Worm (Caenorhabditis elegans) whole organism, early embryonic: ENCODE data around the gene Y113G7A.16.

Experiments used
- ama-1 ChIP-seq: fragments of 150-350 bp; optimal IDR thresholded peaks from 2 replicates; lab custom pipeline; 2014
- ceh-36 ChIP-seq: sonication (generic microtip); optimal IDR thresholded peaks from 2 replicates; lab custom pipeline; 2016; ENCODE audit warnings: missing genetic modification characterization, inconsistent platforms, missing compliant biosample characterization
- ets-7 ChIP-seq: sonication (generic microtip); optimal IDR thresholded peaks from 2 replicates; lab custom pipeline; 2016; ENCODE audit warnings: missing genotype, missing genetic modification characterization, missing compliant biosample characterization
- flt-1 ChIP-seq: fragments of 200-800 bp; sonication (Bioruptor generic); IDR thresholded peaks from 2 replicates; pipeline ENCODE4 v1.3.6; 2022; ENCODE audit warnings: missing genetic modification characterization, missing compliant biosample characterization
- hmg-4 ChIP-seq: fragments of 200-800 bp; sonication (Bioruptor generic); optimal IDR thresholded peaks from 2 replicates; lab custom pipeline; 2018; ENCODE audit warnings: mild to moderate bottlenecking, missing genetic modification characterization, missing compliant biosample characterization
- pes-1 ChIP-seq: fragments of 200-800 bp; sonication (Bioruptor generic); IDR thresholded peaks from 2 replicates; pipeline ENCODE4 v1.3.6; 2022; ENCODE audit warnings: missing genetic modification reagents, missing genetic modification characterization, missing compliant biosample characterization

DNA sequence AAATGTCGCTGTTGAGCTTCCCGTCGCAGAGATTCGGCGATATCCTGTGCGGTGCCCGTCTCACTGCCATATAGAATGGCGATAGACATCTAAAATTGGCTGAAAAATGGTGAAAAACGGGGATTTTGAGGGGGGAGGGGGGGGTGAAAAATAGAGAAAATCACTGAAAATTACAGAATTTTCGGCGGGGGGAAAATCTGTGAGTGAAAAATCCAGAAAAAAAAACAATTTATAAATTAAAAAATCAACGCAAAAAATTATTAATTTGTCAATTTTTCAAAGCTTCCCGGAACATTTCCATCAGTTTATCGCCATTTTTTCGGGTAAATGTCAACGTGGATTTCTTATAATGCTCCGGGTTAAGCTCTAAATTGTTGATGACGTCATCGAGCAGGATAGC, 50.2 kb downstream of the Y113G7A.16 start, which contains the start of gene fre-1:
- TF ChIP-seq flt-1 (GFP tag; lab: Robert Waterston, UW) (no peak), ama-1 (no peak), pes-1 (GFP tag; lab: Robert Waterston, UW) (no peak), hmg-4 (no peak), ets-7 (tag; lab: Kevin White, UChicago) (no peak), ceh-36 (tag; lab: Kevin White, UChicago) (no peak)
